Worm (Caenorhabditis elegans): ENCODE data around the gene Y39B6A.5.
A peak's percentile ranks its signal among the peaks of the same experiment; 100 is the strongest.

Gene Y39B6A.5

ce11 chrV:19129497-19130212 is 29.0 kb downstream of the Y39B6A.5 start (continued):
- TF ChIP-seq tlf-1 (GFP tag; optimal IDR thresholded peaks at IDR 0.05) (no peak), nfya-1 (tag; optimal IDR thresholded peaks at IDR 0.05; ENCODE audit: borderline replicate concordance, insufficient read depth) (no peak), dpff-1 (tag; optimal IDR thresholded peaks at IDR 0.05) (no peak), F39B2.1 (GFP tag; IDR thresholded peaks at IDR 0.05) (no peak), chd-7 (tag; optimal IDR thresholded peaks at IDR 0.05) (no peak), mxl-1 (tag; optimal IDR thresholded peaks at IDR 0.05) (no peak), Y67H2A.10 (GFP tag; conservative IDR thresholded peaks at IDR 0.05) (no peak), mel-28 (tag; optimal IDR thresholded peaks at IDR 0.05; ENCODE audit: borderline replicate concordance) (no peak), nhr-27 (tag; optimal IDR thresholded peaks at IDR 0.05) (no peak), dpl-1 (GFP tag; optimal IDR thresholded peaks at IDR 0.05) (no peak)

- TF ChIP-seq F52B5.7 (tag; optimal IDR thresholded peaks at IDR 0.05) (no peak), fkh-3 (tag; optimal IDR thresholded peaks at IDR 0.05) (no peak), ztf-28 (GFP tag; IDR thresholded peaks at IDR 0.05) (no peak), zim-3 (tag; optimal IDR thresholded peaks at IDR 0.05) (no peak), F55B11.4 (tag; optimal IDR thresholded peaks at IDR 0.05; ENCODE audit: borderline replicate concordance, insufficient read depth) (no peak), madf-6 (GFP tag; IDR thresholded peaks at IDR 0.05) (no peak), nhr-90 (tag; optimal IDR thresholded peaks at IDR 0.05) (no peak), rec-8 (tag; optimal IDR thresholded peaks at IDR 0.05) (no peak), lsy-27 (tag; optimal IDR thresholded peaks at IDR 0.05; ENCODE audit: borderline replicate concordance, insufficient read depth) (no peak), Y79H2A.3 (GFP tag; conservative IDR thresholded peaks at IDR 0.05) (no peak), zfh-2 (GFP tag; conservative IDR thresholded peaks at IDR 0.05) (no peak), akir-1 (GFP tag; optimal IDR thresholded peaks at IDR 0.05) (no peak)
Observed at ce11 chrV:19127225-19127624, 31.5 kb downstream of the Y39B6A.5 start, which contains the start of gene dyf-17. Gene dyf-17 (plus strand): TSS chrV:19127525.

ce11 chrV:19125812-19126211 is 32.9 kb downstream of the Y39B6A.5 start:
- TF ChIP-seq Y53G8AR.9 (GFP tag; conservative IDR thresholded peaks at IDR 0.05): peak; percentile 67; the same call in 1 of the 2 replicates
- peak; percentile 1 for TF ChIP-seq nhr-90 (tag; optimal IDR thresholded peaks at IDR 0.05)
- peak; percentile 80 for TF ChIP-seq ztf-28 (GFP tag; IDR thresholded peaks at IDR 0.05)
- peak; percentile 76 for TF ChIP-seq mcd-1 (GFP tag; IDR thresholded peaks at IDR 0.05)
- peak; percentile 53 for TF ChIP-seq attf-5 (GFP tag; optimal IDR thresholded peaks at IDR 0.05)
- TF ChIP-seq F22D6.2 (tag; optimal IDR thresholded peaks at IDR 0.05): no peak
- TF ChIP-seq efl-1 (GFP tag; optimal IDR thresholded peaks at IDR 0.05): peak; percentile 19
- TF ChIP-seq attf-6 (GFP tag; IDR thresholded peaks at IDR 0.05): peak; percentile 68
- TF ChIP-seq rec-8 (tag; optimal IDR thresholded peaks at IDR 0.05): no peak
- no peak for TF ChIP-seq dpl-1 (GFP tag; optimal IDR thresholded peaks at IDR 0.05)
- peak; percentile 74; the same call in 1 of the 2 replicates for TF ChIP-seq bed-2 (GFP tag; IDR thresholded peaks at IDR 0.05)
- TF ChIP-seq nhr-27 (tag; optimal IDR thresholded peaks at IDR 0.05): no peak
- peak; percentile 58 for TF ChIP-seq lin-40 (tag; optimal IDR thresholded peaks at IDR 0.05)
- peak; percentile 57 for TF ChIP-seq rcor-1 (GFP tag; IDR thresholded peaks at IDR 0.05)
- no peak for TF ChIP-seq T07F8.4 (tag; optimal IDR thresholded peaks at IDR 0.05)
- TF ChIP-seq B0261.1 (tag; optimal IDR thresholded peaks at IDR 0.05): peak; percentile 93
- no peak for TF ChIP-seq gei-17 (GFP tag; optimal IDR thresholded peaks at IDR 0.05)
- TF ChIP-seq Y53F4B.3 (GFP tag; IDR thresholded peaks at IDR 0.05): peak; percentile 23; the same call in 1 of the 2 replicates
- TF ChIP-seq fkh-3 (tag; optimal IDR thresholded peaks at IDR 0.05): peak; percentile 56
- peak; percentile 59; the same call in 1 of the 2 replicates for TF ChIP-seq egl-44 (GFP tag; IDR thresholded peaks at IDR 0.05)
- no peak for TF ChIP-seq madf-8 (GFP tag; conservative IDR thresholded peaks at IDR 0.05)
- TF ChIP-seq nfya-2 (GFP tag; IDR thresholded peaks at IDR 0.05): no peak
- no peak for TF ChIP-seq hrde-1 (tag; optimal IDR thresholded peaks at IDR 0.05; ENCODE audit: borderline replicate concordance)
- no peak for TF ChIP-seq cebp-2 (GFP tag; IDR thresholded peaks at IDR 0.05)
- TF ChIP-seq mes-4 (tag; optimal IDR thresholded peaks at IDR 0.05): no peak
- TF ChIP-seq die-1 (tag; optimal IDR thresholded peaks at IDR 0.05): peak; percentile 70
- no peak for TF ChIP-seq egl-18 (GFP tag; IDR thresholded peaks at IDR 0.05)
- no peak for TF ChIP-seq Y95B8A.8 (GFP tag; IDR thresholded peaks at IDR 0.05)
